Fruit fly (Drosophila melanogaster) whole organism, embryonic: ENCODE measurements around the gene JIL-1.

Experiments used
- CG11085 ChIP-seq: fragments of 200-800 bp; sonication (Bioruptor generic); IDR thresholded peaks from 2 replicates; pipeline ENCODE4 v1.3.6; 2022; ENCODE audit warnings: missing biosample characterization, missing genetic modification characterization
- CG11504 ChIP-seq: fragments of 200-800 bp; sonication (Bioruptor generic); optimal IDR thresholded peaks from 3 replicates; lab custom pipeline; 2019; ENCODE audit warnings: missing biosample characterization, mild to moderate bottlenecking, missing genetic modification characterization, moderate library complexity
- CG12155 ChIP-seq: fragments of 200-800 bp; sonication (Bioruptor generic); optimal IDR thresholded peaks from 3 replicates; lab custom pipeline; 2016; ENCODE audit warnings: missing biosample characterization, missing genetic modification characterization
- CG12391 ChIP-seq: fragments of 200-800 bp; sonication (Bioruptor generic); optimal IDR thresholded peaks from 3 replicates; lab custom pipeline; 2018; ENCODE audit warnings: missing biosample characterization, mild to moderate bottlenecking, missing genetic modification characterization, moderate library complexity
- CG15073 ChIP-seq: fragments of 200-800 bp; sonication (Bioruptor generic); optimal IDR thresholded peaks from 2 replicates; lab custom pipeline; 2016; ENCODE audit warnings: missing biosample characterization, missing genetic modification characterization
- CG18619 ChIP-seq: fragments of 200-800 bp; sonication (Bioruptor generic); optimal IDR thresholded peaks from 3 replicates; lab custom pipeline; 2017; ENCODE audit warnings: missing biosample characterization, mild to moderate bottlenecking, missing genetic modification characterization
- CG18764 ChIP-seq: fragments of 200-800 bp; sonication (Bioruptor generic); optimal IDR thresholded peaks from 3 replicates; lab custom pipeline; 2016; ENCODE audit warnings: missing biosample characterization, missing genetic modification characterization
- CG2129 ChIP-seq: fragments of 200-800 bp; sonication (Bioruptor generic); IDR thresholded peaks from 2 replicates; pipeline ENCODE4 v1.3.6; 2022; ENCODE audit warnings: missing biosample characterization, missing genetic modification characterization; ENCODE audit not compliant: partially characterized antibody
- CG30403 ChIP-seq: fragments of 200-800 bp; sonication (Bioruptor generic); optimal IDR thresholded peaks from 3 replicates; lab custom pipeline; 2016; ENCODE audit warnings: missing biosample characterization, missing genetic modification characterization
- CG32767 ChIP-seq: fragments of 200-800 bp; sonication (Bioruptor generic); IDR thresholded peaks from 2 replicates; pipeline ENCODE4 v1.3.6; 2022; ENCODE audit warnings: missing biosample characterization, missing genetic modification characterization
- CG34224 ChIP-seq: fragments of 200-800 bp; sonication (Bioruptor generic); IDR thresholded peaks from 3 replicates; pipeline ENCODE4 v1.3.6; 2022; ENCODE audit warnings: missing biosample characterization, missing genetic modification characterization; ENCODE audit not compliant: partially characterized antibody
- CG4617 ChIP-seq: fragments of 200-800 bp; sonication (Bioruptor generic); optimal IDR thresholded peaks from 3 replicates; lab custom pipeline; 2016; ENCODE audit warnings: missing biosample characterization, missing genetic modification characterization, borderline replicate concordance
- CG7556 ChIP-seq: fragments of 200-800 bp; sonication (Bioruptor generic); optimal IDR thresholded peaks from 2 replicates; lab custom pipeline; 2017; ENCODE audit warnings: missing biosample characterization, mild to moderate bottlenecking, missing genetic modification characterization
- CG9609 ChIP-seq: fragments of 200-800 bp; sonication (Bioruptor generic); optimal IDR thresholded peaks from 3 replicates; lab custom pipeline; 2016; ENCODE audit warnings: missing biosample characterization, missing genetic modification characterization
- CG9797 ChIP-seq: fragments of 200-800 bp; sonication (Bioruptor generic); optimal IDR thresholded peaks from 3 replicates; lab custom pipeline; 2018; ENCODE audit warnings: missing biosample characterization, mild to moderate bottlenecking, missing genetic modification characterization
- Dip2 ChIP-seq: fragments of 200-800 bp; sonication (Bioruptor generic); IDR thresholded peaks from 2 replicates; pipeline ENCODE4 v1.3.6; 2022; ENCODE audit warnings: missing biosample characterization, missing genetic modification characterization
- Doc3 ChIP-seq: fragments of 200-800 bp; sonication (Bioruptor generic); IDR thresholded peaks from 3 replicates; pipeline ENCODE4 v1.3.6; 2022; ENCODE audit warnings: missing biosample characterization, missing genetic modification characterization; ENCODE audit not compliant: partially characterized antibody
- Dref ChIP-seq: fragments of 200-800 bp; sonication (Bioruptor generic); IDR thresholded peaks from 2 replicates; pipeline ENCODE4 v1.3.6; 2022; ENCODE audit warnings: missing biosample characterization, missing genetic modification characterization
- Drgx ChIP-seq: fragments of 200-800 bp; sonication (Bioruptor generic); IDR thresholded peaks from 2 replicates; pipeline ENCODE4 v1.3.6; 2022; ENCODE audit warnings: missing biosample characterization, missing genetic modification characterization
- HLHmδ ChIP-seq: fragments of 200-800 bp; sonication (Bioruptor generic); optimal IDR thresholded peaks from 2 replicates; lab custom pipeline; 2018; ENCODE audit warnings: missing biosample characterization, mild to moderate bottlenecking, missing genetic modification characterization, moderate library complexity
- Hmx ChIP-seq: fragments of 200-800 bp; sonication (Bioruptor generic); optimal IDR thresholded peaks from 2 replicates; lab custom pipeline; 2016; ENCODE audit warnings: missing biosample characterization, missing genetic modification characterization
- Kr ChIP-seq: fragments of 200-800 bp; sonication (Bioruptor generic); optimal IDR thresholded peaks from 2 replicates; lab custom pipeline; 2017; ENCODE audit warnings: missing biosample characterization, mild to moderate bottlenecking, missing genetic modification characterization
- MBD-R2 ChIP-seq: fragments of 200-800 bp; sonication (Bioruptor generic); IDR thresholded peaks from 2 replicates; pipeline ENCODE4 v1.3.6; 2022; ENCODE audit warnings: missing biosample characterization, missing genetic modification characterization
- MTF-1 ChIP-seq: fragments of 200-800 bp; sonication (Bioruptor generic); optimal IDR thresholded peaks from 2 replicates; lab custom pipeline; 2018; ENCODE audit warnings: missing biosample characterization, mild to moderate bottlenecking, missing genetic modification characterization, borderline replicate concordance
- Med ChIP-seq: fragments of 200-800 bp; sonication (Bioruptor generic); peaks from one replicate; lab custom pipeline; 2016; ENCODE audit warnings: missing biosample characterization, missing genetic modification characterization, mild to moderate bottlenecking, inconsistent platforms, moderate library complexity
- Mes4 ChIP-seq: fragments of 200-800 bp; sonication (Bioruptor generic); optimal IDR thresholded peaks from 2 replicates; lab custom pipeline; 2016; ENCODE audit warnings: missing biosample characterization, missing genetic modification characterization
- Opbp ChIP-seq: fragments of 200-800 bp; sonication (Bioruptor generic); IDR thresholded peaks from 3 replicates; pipeline ENCODE4 v1.3.6; 2022; ENCODE audit warnings: missing biosample characterization, missing genetic modification characterization; ENCODE audit not compliant: partially characterized antibody
- Optix ChIP-seq: fragments of 200-800 bp; sonication (Bioruptor generic); IDR thresholded peaks from 3 replicates; pipeline ENCODE4 v1.3.6; 2022; ENCODE audit warnings: missing biosample characterization, missing genetic modification characterization
- Rfx ChIP-seq: fragments of 200-800 bp; sonication (Bioruptor generic); IDR thresholded peaks from 2 replicates; pipeline ENCODE4 v1.3.6; 2022; ENCODE audit warnings: missing biosample characterization, missing genetic modification characterization
- Xbp1 ChIP-seq: fragments of 200-800 bp; sonication (Bioruptor generic); optimal IDR thresholded peaks from 3 replicates; lab custom pipeline; 2016; ENCODE audit warnings: missing biosample characterization, mild to moderate bottlenecking, missing genetic modification characterization
- ab ChIP-seq: fragments of 200-800 bp; sonication (Bioruptor generic); optimal IDR thresholded peaks from 2 replicates; lab custom pipeline; 2016; ENCODE audit warnings: missing biosample characterization, missing genetic modification characterization
- bcd ChIP-seq: fragments of 200-800 bp; sonication (Bioruptor generic); optimal IDR thresholded peaks from 2 replicates; lab custom pipeline; 2017; ENCODE audit warnings: missing biosample characterization, mild to moderate bottlenecking, missing genetic modification characterization
- br ChIP-seq: fragments of >200 bp; optimal IDR thresholded peaks from 2 replicates; lab custom pipeline; 2017
- cad ChIP-seq: fragments of >200 bp; optimal IDR thresholded peaks from 2 replicates; lab custom pipeline; 2017; ENCODE audit warnings: missing biosample characterization, missing genetic modification characterization
- cg ChIP-seq: fragments of 200-800 bp; sonication (Bioruptor generic); optimal IDR thresholded peaks from 3 replicates; lab custom pipeline; 2019; ENCODE audit warnings: missing biosample characterization, mild to moderate bottlenecking, missing genetic modification characterization, moderate library complexity
- da ChIP-seq: fragments of 200-800 bp; sonication (Bioruptor generic); optimal IDR thresholded peaks from 2 replicates; lab custom pipeline; 2016; ENCODE audit warnings: missing biosample characterization, missing genetic modification characterization
- eyg ChIP-seq: fragments of 200-800 bp; sonication (Bioruptor generic); optimal IDR thresholded peaks from 3 replicates; lab custom pipeline; 2016; ENCODE audit warnings: missing biosample characterization, missing genetic modification characterization
- fd102C ChIP-seq: fragments of 200-800 bp; sonication (Bioruptor generic); optimal IDR thresholded peaks from 2 replicates; lab custom pipeline; 2018; ENCODE audit warnings: missing biosample characterization, mild to moderate bottlenecking, missing genetic modification characterization, moderate library complexity
- fu2 ChIP-seq: fragments of 200-800 bp; sonication (Bioruptor generic); optimal IDR thresholded peaks from 2 replicates; lab custom pipeline; 2016; ENCODE audit warnings: missing biosample characterization, missing genetic modification characterization
- gcm ChIP-seq: fragments of 200-800 bp; sonication (Bioruptor generic); optimal IDR thresholded peaks from 2 replicates; lab custom pipeline; 2019; ENCODE audit warnings: missing biosample characterization, mild to moderate bottlenecking, missing genetic modification characterization, moderate library complexity
- grn ChIP-seq: fragments of 200-800 bp; sonication (Bioruptor generic); optimal IDR thresholded peaks from 3 replicates; lab custom pipeline; 2017; ENCODE audit warnings: missing biosample characterization, missing genetic modification characterization
- h ChIP-seq: fragments of >200 bp; optimal IDR thresholded peaks from 2 replicates; lab custom pipeline; 2017
- insv ChIP-seq, 2 experiments: fragments of 200-800 bp; sonication (Bioruptor generic); optimal IDR thresholded peaks; 3 replicates each; lab custom pipeline; 2016 to 2018; ENCODE audit warnings: missing biosample characterization in 2 of 2, missing genetic modification characterization in 2 of 2
- jing ChIP-seq: fragments of 200-800 bp; sonication (Bioruptor generic); optimal IDR thresholded peaks from 2 replicates; lab custom pipeline; 2018; ENCODE audit warnings: missing biosample characterization, mild to moderate bottlenecking, missing genetic modification characterization
- jumu ChIP-seq: fragments of 200-800 bp; sonication (Bioruptor generic); optimal IDR thresholded peaks from 3 replicates; lab custom pipeline; 2016; ENCODE audit warnings: missing biosample characterization, missing genetic modification characterization
- mam ChIP-seq: fragments of 200-800 bp; sonication (Bioruptor generic); optimal IDR thresholded peaks from 3 replicates; lab custom pipeline; 2016; ENCODE audit warnings: missing biosample characterization, missing genetic modification characterization
- phol ChIP-seq: fragments of 200-800 bp; sonication (Bioruptor generic); optimal IDR thresholded peaks from 3 replicates; lab custom pipeline; 2018; ENCODE audit warnings: missing biosample characterization, mild to moderate bottlenecking, missing genetic modification characterization, moderate library complexity
- ro ChIP-seq: fragments of 200-800 bp; sonication (Bioruptor generic); IDR thresholded peaks from 2 replicates; pipeline ENCODE4 v1.3.6; 2022; ENCODE audit warnings: missing biosample characterization, missing genetic modification characterization
- slbo ChIP-seq: fragments of 200-800 bp; sonication (Bioruptor generic); IDR thresholded peaks from 2 replicates; pipeline ENCODE4 v1.3.6; 2022; ENCODE audit warnings: missing biosample characterization, missing genetic modification characterization
- unc-4 ChIP-seq: fragments of 200-800 bp; sonication (Bioruptor generic); IDR thresholded peaks from 2 replicates; pipeline ENCODE4 v1.3.6; 2022; ENCODE audit warnings: missing biosample characterization, missing genetic modification characterization; ENCODE audit not compliant: partially characterized antibody
- z ChIP-seq: fragments of 200-800 bp; sonication (Bioruptor generic); IDR thresholded peaks from 3 replicates; pipeline ENCODE4 v1.3.6; 2022; ENCODE audit warnings: missing biosample characterization, missing genetic modification characterization
- zen ChIP-seq: fragments of 200-800 bp; sonication (Bioruptor generic); optimal IDR thresholded peaks from 3 replicates; lab custom pipeline; 2018; ENCODE audit warnings: missing biosample characterization, mild to moderate bottlenecking, missing genetic modification characterization, moderate library complexity

Gene JIL-1

dm6 chr3L:11123088-11123487 lies 30.1 kb upstream of the JIL-1 start, which contains the start of the genes Ufd1 and NaPi-III (continued):
- TF ChIP-seq MTF-1: no peak
- TF ChIP-seq Rfx (GFP tag; lab: Robert Waterston, UW): peak; percentile 77
- peak; percentile 92 for TF ChIP-seq unc-4 (GFP tag; lab: Robert Waterston, UW)
- TF ChIP-seq eyg (GFP tag; lab: Kevin White, UChicago): peak; percentile 71
- peak in 1 of 2 experiments; percentile 72 for TF ChIP-seq insv (GFP tag; optimal IDR thresholded peaks at IDR 0.05; lab: Kevin White, UChicago)
- TF ChIP-seq h: no peak
- TF ChIP-seq slbo (GFP tag; lab: Robert Waterston, UW): peak; percentile 76
- peak; percentile 94 for TF ChIP-seq CG9797 (GFP tag; lab: Kevin White, UChicago)
- no peak for TF ChIP-seq cad
- TF ChIP-seq Opbp (GFP tag; lab: Robert Waterston, UW): peak; percentile 93
- no peak for TF ChIP-seq CG7556 (GFP tag; lab: Kevin White, UChicago)
- peak; percentile 92 for TF ChIP-seq CG4617 (GFP tag; lab: Kevin White, UChicago)
- peak; percentile 56 for TF ChIP-seq CG12155 (GFP tag; lab: Kevin White, UChicago)
- TF ChIP-seq br (lab: Kevin White, UChicago): no peak
- TF ChIP-seq CG34224 (GFP tag; lab: Robert Waterston, UW): peak; percentile 72
- TF ChIP-seq Mes4 (GFP tag; lab: Kevin White, UChicago): no peak
- TF ChIP-seq grn (GFP tag; lab: Kevin White, UChicago): no peak
- TF ChIP-seq HLHmδ (GFP tag; lab: Kevin White, UChicago): no peak
- peak; percentile 39 for TF ChIP-seq zen
- TF ChIP-seq Drgx (GFP tag; lab: Robert Waterston, UW): peak; percentile 57
- TF ChIP-seq CG18764 (GFP tag; lab: Kevin White, UChicago): no peak
- no peak for TF ChIP-seq CG15073 (GFP tag; lab: Kevin White, UChicago)
- TF ChIP-seq Xbp1 (GFP tag; lab: Kevin White, UChicago): peak; percentile 40
- no peak for TF ChIP-seq CG11085 (GFP tag; lab: Robert Waterston, UW)
- peak; percentile 8 for TF ChIP-seq gcm
- TF ChIP-seq mam (GFP tag; lab: Kevin White, UChicago): peak; percentile 56
- peak; percentile 78 for TF ChIP-seq Dref (GFP tag; lab: Robert Waterston, UW)
- TF ChIP-seq CG9609 (GFP tag; lab: Kevin White, UChicago): peak; percentile 52
- TF ChIP-seq Dip2 (GFP tag; lab: Robert Waterston, UW): peak; percentile 86
- no peak for TF ChIP-seq Optix (GFP tag; lab: Robert Waterston, UW)
- peak; percentile 97 for TF ChIP-seq MBD-R2 (GFP tag; lab: Robert Waterston, UW)
- peak; percentile 57; the same call in 1 of the 2 replicates for TF ChIP-seq CG32767 (GFP tag; lab: Robert Waterston, UW)
- TF ChIP-seq jumu (GFP tag; lab: Kevin White, UChicago): peak; percentile 79
- peak; percentile 17 for TF ChIP-seq bcd (GFP tag; lab: Kevin White, UChicago)
- TF ChIP-seq CG11504 (tag; lab: Kevin White, UChicago): peak; percentile 61
- TF ChIP-seq Hmx (GFP tag; lab: Kevin White, UChicago): no peak
- TF ChIP-seq fu2 (GFP tag; lab: Kevin White, UChicago): peak; percentile 17
- TF ChIP-seq CG30403 (GFP tag; lab: Kevin White, UChicago): no peak
- TF ChIP-seq CG12391 (tag; lab: Kevin White, UChicago): peak; percentile 57
- no peak for TF ChIP-seq ro (GFP tag; lab: Robert Waterston, UW)
- TF ChIP-seq CG2129 (GFP tag; lab: Robert Waterston, UW): peak; percentile 53
- no peak for TF ChIP-seq CG18619
- TF ChIP-seq da (GFP tag; lab: Kevin White, UChicago): peak; percentile 39
- TF ChIP-seq ab: no peak
- TF ChIP-seq Doc3 (GFP tag; lab: Robert Waterston, UW): peak; percentile 67
- TF ChIP-seq fd102C (GFP tag; lab: Kevin White, UChicago): no peak
- no peak for TF ChIP-seq cg
- no peak for TF ChIP-seq Kr (GFP tag; lab: Kevin White, UChicago)
- TF ChIP-seq z: no peak
- peak; percentile 59 for TF ChIP-seq phol (tag; lab: Kevin White, UChicago)
- TF ChIP-seq Med (GFP tag; lab: Kevin White, UChicago): peak; percentile 92
- TF ChIP-seq jing (GFP tag; lab: Kevin White, UChicago): no peak
